Fruit fly (Drosophila melanogaster): ENCODE measurements around the gene CG8032.

CG8032 gene

DNA sequence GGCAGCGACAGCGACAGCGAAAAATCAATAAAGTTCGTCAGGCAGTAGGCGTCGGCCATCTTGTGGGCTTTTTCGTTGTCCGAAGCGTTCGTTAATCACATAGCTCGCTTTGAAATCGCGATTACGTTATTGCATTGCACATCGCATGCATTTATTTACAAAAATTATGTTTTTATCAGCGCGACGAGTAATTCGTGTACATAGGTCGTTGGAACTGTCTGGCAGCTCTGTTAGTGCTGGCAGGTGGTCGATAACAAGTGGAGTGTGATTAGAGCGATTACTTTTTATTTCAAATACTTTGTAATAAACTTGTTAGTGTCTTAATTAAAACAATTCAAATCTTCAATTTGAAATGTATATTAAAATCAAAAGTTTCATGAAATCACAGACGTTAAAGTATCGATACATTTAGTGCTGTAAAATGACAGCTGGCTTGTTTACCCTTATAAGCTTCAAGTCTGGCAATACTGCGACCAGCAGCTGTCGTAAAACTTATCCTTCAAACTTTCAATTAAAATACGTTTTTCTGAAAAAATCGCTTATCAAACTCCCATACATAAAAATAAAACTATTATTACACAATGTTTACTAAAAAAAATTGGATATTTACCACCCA, at the start of gene CG8032 (continued):
- TF ChIP-seq Hand (GFP tag; optimal IDR thresholded peaks at IDR 0.05): no peak
- peak; percentile 71 for TF ChIP-seq MESR4 (GFP tag; optimal IDR thresholded peaks at IDR 0.05)
- TF ChIP-seq CG17829 (tag; optimal IDR thresholded peaks at IDR 0.05): peak; percentile 52
- no peak for TF ChIP-seq CG5180 (GFP tag; optimal IDR thresholded peaks at IDR 0.05)
- TF ChIP-seq pros (GFP tag; optimal IDR thresholded peaks at IDR 0.05): no peak
- TF ChIP-seq Kr (GFP tag; optimal IDR thresholded peaks at IDR 0.05): no peak
- no peak for TF ChIP-seq Tbp (GFP tag; optimal IDR thresholded peaks at IDR 0.05)
- TF ChIP-seq Dbx (GFP tag; IDR thresholded peaks at IDR 0.05): peak; percentile 33; the same call in 1 of the 3 replicates
- TF ChIP-seq CG1603 (tag; optimal IDR thresholded peaks at IDR 0.05): peak; percentile 62
- TF ChIP-seq sisA (GFP tag; IDR thresholded peaks at IDR 0.05): no peak
- TF ChIP-seq NC2β (GFP tag; optimal IDR thresholded peaks at IDR 0.05): peak; percentile 69
- TF ChIP-seq dimm (GFP tag; IDR thresholded peaks at IDR 0.05): no peak
- TF ChIP-seq NFAT (GFP tag; IDR thresholded peaks at IDR 0.05): no peak
- TF ChIP-seq CG16815 (GFP tag; optimal IDR thresholded peaks at IDR 0.05): no peak
- no peak for TF ChIP-seq ERR (GFP tag; optimal IDR thresholded peaks at IDR 0.05)
- peak; percentile 41 for TF ChIP-seq CG11504 (tag; optimal IDR thresholded peaks at IDR 0.05)
- TF ChIP-seq Sry-δ (GFP tag; optimal IDR thresholded peaks at IDR 0.05): peak; percentile 94
- TF ChIP-seq CG31365 (tag; optimal IDR thresholded peaks at IDR 0.05): no peak
- no peak for TF ChIP-seq CG43689 (GFP tag; IDR thresholded peaks at IDR 0.05)
- TF ChIP-seq Hmr (GFP tag; optimal IDR thresholded peaks at IDR 0.05): peak; percentile 27
- peak; percentile 98 for TF ChIP-seq onecut (GFP tag; IDR thresholded peaks at IDR 0.05)
- no peak for TF ChIP-seq HHEX (GFP tag; optimal IDR thresholded peaks at IDR 0.05)
- TF ChIP-seq CG12104 (GFP tag; optimal IDR thresholded peaks at IDR 0.05): no peak
- peak; percentile 9 for TF ChIP-seq nom (GFP tag; optimal IDR thresholded peaks at IDR 0.05)
- peak; percentile 2 for TF ChIP-seq emc (GFP tag; optimal IDR thresholded peaks at IDR 0.05)
- peak; percentile 78 for TF ChIP-seq Dll (GFP tag; IDR thresholded peaks at IDR 0.05; ENCODE audit: partially characterized antibody)
- TF ChIP-seq Dip3 (GFP tag; optimal IDR thresholded peaks at IDR 0.05): peak; percentile 55
- TF ChIP-seq CG13624 (GFP tag; optimal IDR thresholded peaks at IDR 0.05): peak; percentile 57
- TF ChIP-seq CG3995 (GFP tag; optimal IDR thresholded peaks at IDR 0.05): peak; percentile 70
- TF ChIP-seq CG1792 (GFP tag; optimal IDR thresholded peaks at IDR 0.05): no peak
- TF ChIP-seq CG12155 (GFP tag; optimal IDR thresholded peaks at IDR 0.05): peak; percentile 76
- no peak for TF ChIP-seq Gsc (GFP tag; IDR thresholded peaks at IDR 0.05)
- peak; percentile 14 for TF ChIP-seq Bdp1 (GFP tag; optimal IDR thresholded peaks at IDR 0.05)
- TF ChIP-seq CG3838 (GFP tag; optimal IDR thresholded peaks at IDR 0.05): no peak
- TF ChIP-seq H15 (GFP tag; IDR thresholded peaks at IDR 0.05): peak; percentile 22; the same call in 1 of the 3 replicates
- TF ChIP-seq CG4820 (GFP tag; optimal IDR thresholded peaks at IDR 0.05): peak; percentile 44
- peak in 1 of 2 experiments; percentile 40 for TF ChIP-seq tll (GFP tag; optimal IDR thresholded peaks at IDR 0.05)
- TF ChIP-seq CG10565 (GFP tag; optimal IDR thresholded peaks at IDR 0.05): no peak
- peak; percentile 50 for TF ChIP-seq Rfx (GFP tag; IDR thresholded peaks at IDR 0.05)
- no peak; the same call in 1 of the 2 replicates for TF ChIP-seq vvl (GFP tag; IDR thresholded peaks at IDR 0.05)
- TF ChIP-seq Lhr (GFP tag; optimal IDR thresholded peaks at IDR 0.05): peak; percentile 73
- no peak; the same call in 2 of the 3 replicates for TF ChIP-seq tgo (GFP tag; IDR thresholded peaks at IDR 0.05)
- TF ChIP-seq CG17385 (GFP tag; optimal IDR thresholded peaks at IDR 0.05): peak; percentile 11
- peak; percentile 13; the same call in 1 of the 2 replicates for TF ChIP-seq Xrp1 (GFP tag; IDR thresholded peaks at IDR 0.05)
- TF ChIP-seq Deaf1 (tag; optimal IDR thresholded peaks at IDR 0.05): peak; percentile 33
- TF ChIP-seq CG15011 (GFP tag; optimal IDR thresholded peaks at IDR 0.05): no peak
- TF ChIP-seq az2 (GFP tag; optimal IDR thresholded peaks at IDR 0.05): peak; percentile 35
- TF ChIP-seq Adf1 (GFP tag; IDR thresholded peaks at IDR 0.05): peak; percentile 53
- TF ChIP-seq Hr3 (GFP tag; optimal IDR thresholded peaks at IDR 0.05): peak; percentile 5
- peak; percentile 29 for TF ChIP-seq Blimp-1 (GFP tag; optimal IDR thresholded peaks at IDR 0.05)
